Worm (Caenorhabditis elegans) whole organism, early embryonic: Measurements from ENCODE around the gene F15A4.2.

Experiments used
- B0310.2 ChIP-seq: sonication (generic microtip); optimal IDR thresholded peaks from 2 replicates; lab custom pipeline; 2016; ENCODE audit warnings: mild to moderate bottlenecking, missing genetic modification characterization, missing compliant biosample characterization
- F13C5.2 ChIP-seq: sonication (generic microtip); optimal IDR thresholded peaks from 2 replicates; lab custom pipeline; 2017; ENCODE audit warnings: mild to moderate bottlenecking, missing genetic modification characterization, inconsistent platforms, missing compliant biosample characterization
- aly-1 ChIP-seq: sonication (generic microtip); optimal IDR thresholded peaks from 2 replicates; lab custom pipeline; 2016; ENCODE audit warnings: missing genetic modification characterization, missing compliant biosample characterization
- ama-1 ChIP-seq: fragments of 150-350 bp; optimal IDR thresholded peaks from 2 replicates; lab custom pipeline; 2014
- ceh-13 ChIP-seq: fragments of 200-800 bp; sonication (Bioruptor generic); optimal IDR thresholded peaks from 2 replicates; lab custom pipeline; 2018; ENCODE audit warnings: mild to moderate bottlenecking, missing genetic modification characterization, missing compliant biosample characterization
- ceh-36 ChIP-seq: sonication (generic microtip); optimal IDR thresholded peaks from 2 replicates; lab custom pipeline; 2016; ENCODE audit warnings: missing genetic modification characterization, inconsistent platforms, missing compliant biosample characterization
- ets-7 ChIP-seq: sonication (generic microtip); optimal IDR thresholded peaks from 2 replicates; lab custom pipeline; 2016; ENCODE audit warnings: missing genotype, missing genetic modification characterization, missing compliant biosample characterization
- flt-1 ChIP-seq: fragments of 200-800 bp; sonication (Bioruptor generic); IDR thresholded peaks from 2 replicates; pipeline ENCODE4 v1.3.6; 2022; ENCODE audit warnings: missing genetic modification characterization, missing compliant biosample characterization
- hmbx-1 ChIP-seq: sonication (generic microtip); optimal IDR thresholded peaks from 2 replicates; lab custom pipeline; 2016; ENCODE audit warnings: mild to moderate bottlenecking, missing genetic modification characterization, missing compliant biosample characterization
- hmg-4 ChIP-seq: fragments of 200-800 bp; sonication (Bioruptor generic); optimal IDR thresholded peaks from 2 replicates; lab custom pipeline; 2018; ENCODE audit warnings: mild to moderate bottlenecking, missing genetic modification characterization, missing compliant biosample characterization
- hnd-1 ChIP-seq: sonication (generic microtip); optimal IDR thresholded peaks from 2 replicates; lab custom pipeline; 2016; ENCODE audit warnings: missing genetic modification characterization, missing compliant biosample characterization
- pes-1 ChIP-seq: fragments of 200-800 bp; sonication (Bioruptor generic); IDR thresholded peaks from 2 replicates; pipeline ENCODE4 v1.3.6; 2022; ENCODE audit warnings: missing genetic modification reagents, missing genetic modification characterization, missing compliant biosample characterization
- scrt-1 ChIP-seq: fragments of 200-800 bp; sonication (Bioruptor generic); IDR thresholded peaks from 2 replicates; pipeline ENCODE4 v1.3.6; 2022; ENCODE audit warnings: missing genetic modification characterization, missing compliant biosample characterization
- sea-1 ChIP-seq: fragments of 200-800 bp; sonication (Bioruptor generic); conservative IDR thresholded peaks from 2 replicates; pipeline ENCODE4 v1.3.6; 2022; ENCODE audit warnings: missing genetic modification characterization, missing compliant biosample characterization
- tbx-11 ChIP-seq: fragments of 200-800 bp; sonication (Bioruptor generic); IDR thresholded peaks from 2 replicates; pipeline ENCODE4 v1.3.6; 2022; ENCODE audit warnings: missing genetic modification characterization, missing compliant biosample characterization
- tbx-37 ChIP-seq: fragments of 200-800 bp; sonication (Bioruptor generic); conservative IDR thresholded peaks from 2 replicates; pipeline ENCODE4 v1.3.6; 2022; ENCODE audit warnings: missing genetic modification reagents, missing genetic modification characterization, missing compliant biosample characterization
- tra-4 ChIP-seq: sonication (generic microtip); optimal IDR thresholded peaks from 2 replicates; lab custom pipeline; 2017; ENCODE audit warnings: missing genetic modification characterization, missing compliant biosample characterization

The F15A4.2 gene

ce11 chrII:12456633-12457032 is 5.7 kb upstream of the F15A4.2 start, which contains the start of gene sre-32:
sre-32 (minus strand) TSS chrII:12456733.
- TF ChIP-seq ceh-13 (GFP tag; lab: Kevin White, UChicago), result no peak
- TF ChIP-seq aly-1 (tag; lab: Kevin White, UChicago), result no peak
- no peak for TF ChIP-seq sea-1 (GFP tag; lab: Robert Waterston, UW)
- TF ChIP-seq hnd-1 (tag; lab: Kevin White, UChicago), result no peak
- TF ChIP-seq hmbx-1, result no peak
- TF ChIP-seq tbx-11, result no peak
- TF ChIP-seq scrt-1 (GFP tag; lab: Robert Waterston, UW), result no peak
- TF ChIP-seq pes-1, result no peak
- TF ChIP-seq flt-1 (GFP tag; lab: Robert Waterston, UW), result no peak

DNA sequence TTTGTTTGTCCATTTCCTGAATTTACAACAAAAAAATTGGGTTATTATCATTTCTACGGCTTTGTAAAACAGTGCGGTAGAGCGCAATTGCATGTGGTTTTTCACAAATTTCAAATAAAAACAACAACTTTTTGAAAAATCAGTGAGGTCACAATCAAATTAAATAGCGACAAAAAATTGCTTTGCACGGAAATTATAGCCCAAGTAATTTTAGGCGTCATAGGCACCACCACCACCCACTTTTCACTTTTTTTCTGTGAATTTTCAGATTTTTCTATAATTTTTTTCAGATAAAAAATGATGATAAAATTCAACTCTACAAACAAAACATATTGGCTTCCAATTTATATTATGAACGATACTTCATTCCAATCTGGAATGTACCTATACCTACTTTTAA is 5.1 kb upstream of the F15A4.2 start, which contains the start of gene sre-38:
Gene sre-38, plus strand, starts transcription at position 301 of the 400 bp plus-strand sequence.
- TF ChIP-seq tra-4 (tag; lab: Kevin White, UChicago) (no peak), pes-1 (no peak), scrt-1 (GFP tag; lab: Robert Waterston, UW) (no peak)

ce11 chrII:12459422-12459821 is 2.9 kb upstream of the F15A4.2 start, which contains the start of gene tag-281:
tag-281 (plus strand) TSS chrII:12459761.
- TF ChIP-seq tra-4 (tag; lab: Kevin White, UChicago) (no peak), flt-1 (GFP tag; lab: Robert Waterston, UW) (peak; percentile 54; the same call in 1 of the 2 replicates)

DNA sequence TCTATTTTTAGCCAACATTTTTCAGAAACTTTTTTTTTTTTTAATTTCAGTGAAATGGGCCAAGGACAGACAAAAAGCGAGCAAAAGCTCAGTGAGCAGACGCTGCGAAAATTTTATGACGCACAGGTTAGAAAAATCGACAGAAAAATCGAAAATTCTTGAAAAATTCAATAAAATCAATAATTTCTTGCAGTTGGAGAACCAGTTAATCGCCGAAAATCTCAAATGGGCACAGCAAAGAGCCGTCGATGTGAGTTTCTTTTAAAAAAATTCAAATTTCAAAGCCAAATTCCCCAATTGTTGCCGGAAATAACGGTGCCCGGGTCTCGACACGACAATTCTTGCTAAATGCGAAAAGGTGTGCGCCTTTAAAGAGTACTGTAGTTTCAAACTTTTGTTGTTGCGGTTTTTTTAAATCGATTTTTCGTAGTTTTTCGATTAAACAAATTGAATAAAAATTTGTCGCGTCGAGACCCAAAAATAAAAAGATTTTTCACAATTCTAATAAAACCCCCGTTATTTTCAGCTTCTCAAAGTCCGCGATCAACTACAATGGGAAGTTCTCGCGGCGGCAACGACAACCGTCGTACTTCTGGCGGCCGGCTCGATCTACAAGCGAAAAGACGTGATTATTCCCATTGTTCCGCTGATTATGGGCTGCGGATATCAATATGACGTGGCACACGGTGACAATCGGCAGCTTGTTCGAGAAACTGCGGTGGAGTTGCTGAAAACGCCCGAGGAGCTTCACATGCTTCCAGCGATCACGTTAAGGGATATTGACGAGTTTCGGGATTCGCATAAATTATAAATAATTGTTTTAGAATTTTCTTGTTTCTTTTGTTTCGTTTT is 1.5 kb upstream of the F15A4.2 start, which contains the start of gene tag-280:
Gene tag-280, plus strand, starts transcription at position 51 of the 852 bp plus-strand sequence.
- TF ChIP-seq ceh-13 (GFP tag; lab: Kevin White, UChicago), result no peak
- no peak for TF ChIP-seq B0310.2 (tag; lab: Kevin White, UChicago)
- no peak for TF ChIP-seq ets-7
- TF ChIP-seq ceh-36 (tag; lab: Kevin White, UChicago), result no peak

DNA sequence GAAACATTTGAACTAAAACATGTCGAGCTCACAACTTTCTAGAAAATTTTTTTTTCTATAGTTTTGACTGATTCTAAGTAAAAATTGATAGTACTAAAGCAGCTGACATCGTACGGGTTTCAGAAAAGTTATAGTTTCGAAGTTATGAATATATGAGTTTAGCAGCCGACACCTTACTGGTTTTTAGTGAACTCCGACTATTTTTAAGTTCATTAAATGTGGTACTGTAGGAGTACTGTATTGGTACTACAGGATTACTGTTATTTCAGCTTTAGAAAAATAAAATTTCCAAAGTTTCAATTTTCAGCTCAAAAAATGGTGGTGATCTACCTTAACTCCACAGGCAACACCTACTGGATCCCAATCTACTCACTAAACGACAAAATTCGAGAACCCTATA is 3.2 kb downstream of the F15A4.2 start, which contains the start of gene sre-37:
Gene sre-37, plus strand, starts transcription at position 301 of the 400 bp plus-strand sequence.
- no peak for TF ChIP-seq scrt-1 (GFP tag; lab: Robert Waterston, UW)
- no peak for TF ChIP-seq tbx-11
- no peak for TF ChIP-seq ceh-13 (GFP tag; lab: Kevin White, UChicago)
- TF ChIP-seq pes-1, result no peak
- TF ChIP-seq tra-4 (tag; lab: Kevin White, UChicago), result no peak

ce11 chrII:12467047-12467446 is 4.7 kb downstream of the F15A4.2 start, which contains the start of gene srg-16:
srg-16 (plus strand) TSS chrII:12467133.
- TF ChIP-seq ceh-13 (GFP tag; lab: Kevin White, UChicago), result no peak
- peak; percentile 63 for TF ChIP-seq ceh-36 (tag; lab: Kevin White, UChicago)

- TF ChIP-seq hnd-1 (tag; lab: Kevin White, UChicago) (no peak), pes-1 (no peak), sea-1 (GFP tag; lab: Robert Waterston, UW) (no peak), F13C5.2 (no peak), tbx-37 (GFP tag; lab: Robert Waterston, UW) (no peak), flt-1 (GFP tag; lab: Robert Waterston, UW) (no peak), tra-4 (tag; lab: Kevin White, UChicago) (no peak), ceh-36 (tag; lab: Kevin White, UChicago) (no peak), aly-1 (tag; lab: Kevin White, UChicago) (no peak), ama-1 (lab: Kevin White, UChicago) (no peak), hmg-4 (GFP tag; lab: Kevin White, UChicago) (no peak)
Observed at ce11 chrII:12471138-12471855, 9.0 kb downstream of the F15A4.2 start, which contains the start of the genes F15A4.5 and phat-8. F15A4.5 (minus strand) TSS chrII:12471238. phat-8 (plus strand) TSS chrII:12471805.

DNA sequence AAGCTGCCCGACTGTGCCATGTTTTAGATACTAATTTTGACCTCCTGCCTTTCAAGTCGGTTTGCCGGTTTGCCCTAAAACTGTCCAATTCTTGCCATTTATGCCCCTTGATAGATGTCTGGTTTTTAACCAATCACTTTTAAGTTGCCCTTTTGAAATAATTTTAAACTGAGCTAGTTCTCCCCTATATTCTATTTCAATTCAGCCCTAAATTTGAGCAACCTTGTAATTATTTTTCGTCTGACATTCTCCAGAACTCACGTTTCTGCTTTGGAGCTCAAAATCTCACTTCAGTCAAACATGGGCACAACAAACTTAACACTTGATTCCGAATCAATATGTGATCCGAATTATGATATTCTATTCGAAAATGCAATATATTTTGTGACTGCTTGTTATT is 11.1 kb downstream of the F15A4.2 start, which contains the start of gene srg-17:
Gene srg-17, plus strand, starts transcription at position 301 of the 400 bp plus-strand sequence.
- TF ChIP-seq ets-7 (no peak), B0310.2 (tag; lab: Kevin White, UChicago) (no peak)

DNA sequence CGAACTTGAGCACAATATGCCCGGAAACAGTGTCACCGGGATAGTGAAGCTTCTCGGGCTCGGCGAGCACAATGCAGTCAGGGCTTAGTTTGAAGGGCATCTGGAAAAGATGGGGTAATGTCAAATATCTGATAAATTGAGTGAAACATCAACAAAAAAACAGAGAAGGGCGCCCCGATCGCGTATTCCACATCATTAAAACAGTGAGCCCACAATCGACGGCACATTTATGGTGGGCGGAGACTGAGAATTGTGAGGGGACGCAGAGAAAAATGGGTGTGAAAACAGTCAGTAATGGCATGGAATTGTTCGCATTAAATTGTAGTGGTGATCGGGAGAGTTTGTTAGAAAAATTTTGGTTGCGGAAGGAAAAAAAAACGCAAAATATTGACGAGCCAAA is 18.5 kb downstream of the F15A4.2 start, which contains the start of gene arrd-9:
Gene arrd-9, minus strand, starts transcription at position 101 of the 400 bp plus-strand sequence.
- TF ChIP-seq hnd-1 (tag; lab: Kevin White, UChicago) (no peak), ceh-36 (tag; lab: Kevin White, UChicago) (no peak), aly-1 (tag; lab: Kevin White, UChicago) (no peak), ets-7 (no peak)
